Worm (Caenorhabditis elegans) whole organism, L3 larva: ENCODE results near the gene pqn-83.

ENCODE experiments used
- ZK546.5 ChIP-seq: sonication (generic microtip); optimal IDR thresholded peaks from 2 replicates; lab custom pipeline; 2017; ENCODE audit warnings: missing biosample characterization, missing genetic modification characterization
- ama-1 ChIP-seq: fragments of 150-350 bp; optimal IDR thresholded peaks from 2 replicates; lab custom pipeline; 2018
- ceh-16 ChIP-seq: sonication (generic microtip); optimal IDR thresholded peaks from 2 replicates; lab custom pipeline; 2017; ENCODE audit warnings: missing biosample characterization, missing genetic modification characterization
- ceh-28 ChIP-seq: fragments of 150-350 bp; optimal IDR thresholded peaks from 2 replicates; lab custom pipeline; 2014; ENCODE audit warnings: missing biosample characterization, missing genetic modification reagents, missing genetic modification characterization
- ceh-82 ChIP-seq: fragments of 150-350 bp; optimal IDR thresholded peaks from 2 replicates; lab custom pipeline; 2014; ENCODE audit warnings: missing biosample characterization, missing genetic modification characterization
- ceh-9 ChIP-seq: sonication (generic microtip); optimal IDR thresholded peaks from 2 replicates; lab custom pipeline; 2018; ENCODE audit warnings: missing biosample characterization, missing genetic modification characterization
- daf-12 ChIP-seq: fragments of 150-350 bp; optimal IDR thresholded peaks from 2 replicates; lab custom pipeline; 2014; ENCODE audit warnings: missing biosample characterization, missing genetic modification reagents, missing genetic modification characterization
- elt-1 ChIP-seq: fragments of 150-350 bp; optimal IDR thresholded peaks from 2 replicates; lab custom pipeline; 2014; ENCODE audit warnings: missing biosample characterization, missing genetic modification characterization
- elt-2 ChIP-seq: sonication (generic microtip); optimal IDR thresholded peaks from 2 replicates; lab custom pipeline; 2016; ENCODE audit warnings: missing genetic modification reagents, mild to moderate bottlenecking, missing genetic modification characterization, missing compliant biosample characterization
- elt-3 ChIP-seq, 3 experiments: fragments of 150-350 bp in 1 of 3; sonication (generic microtip) in 2 of 3; optimal IDR thresholded peaks; 2 replicates in 2 of 3; 4 replicates in 1 of 3; lab custom pipeline; 2014 to 2017; ENCODE audit warnings: missing biosample characterization in 3 of 3, missing genetic modification characterization in 3 of 3
- eor-1 ChIP-seq, 2 experiments: fragments of 150-350 bp; optimal IDR thresholded peaks; 2 replicates each; lab custom pipeline; 2014 to 2018; ENCODE audit warnings: missing biosample characterization in 2 of 2, missing genetic modification characterization in 2 of 2
- fkh-10 ChIP-seq: sonication (generic microtip); optimal IDR thresholded peaks from 2 replicates; lab custom pipeline; 2017; ENCODE audit warnings: missing biosample characterization, missing genetic modification reagents, missing genetic modification characterization
- fkh-2 ChIP-seq: fragments of 150-350 bp; optimal IDR thresholded peaks from 2 replicates; lab custom pipeline; 2014; ENCODE audit warnings: missing biosample characterization, missing genetic modification reagents, missing genetic modification characterization
- hmg-11 ChIP-seq: sonication (generic microtip); optimal IDR thresholded peaks from 2 replicates; lab custom pipeline; 2016; ENCODE audit warnings: missing genetic modification characterization, missing compliant biosample characterization
- jun-1 ChIP-seq: fragments of 150-350 bp; optimal IDR thresholded peaks from 2 replicates; lab custom pipeline; 2014; ENCODE audit warnings: missing biosample characterization, missing genetic modification reagents, missing genetic modification characterization
- lin-15B ChIP-seq: fragments of 150-350 bp; optimal IDR thresholded peaks from 2 replicates; lab custom pipeline; 2014; ENCODE audit warnings: missing biosample characterization, missing genetic modification characterization
- lin-39 ChIP-seq: fragments of 150-350 bp; optimal IDR thresholded peaks from 2 replicates; lab custom pipeline; 2018; ENCODE audit warnings: missing biosample characterization, missing genetic modification reagents, missing genetic modification characterization
- mdl-1 ChIP-seq: fragments of 150-350 bp; optimal IDR thresholded peaks from 2 replicates; lab custom pipeline; 2014; ENCODE audit warnings: missing biosample characterization, missing genetic modification characterization
- nfya-1 ChIP-seq: sonication (generic microtip); optimal IDR thresholded peaks from 2 replicates; lab custom pipeline; 2017; ENCODE audit warnings: missing genetic modification characterization, mild to moderate bottlenecking, missing compliant biosample characterization, antibody characterized with exemption, moderate library complexity; ENCODE audit not compliant: insufficient read depth
- nhr-11 ChIP-seq: fragments of 150-350 bp; optimal IDR thresholded peaks from 2 replicates; lab custom pipeline; 2014; ENCODE audit warnings: missing biosample characterization, missing genetic modification characterization
- nhr-23 ChIP-seq: fragments of 150-350 bp; optimal IDR thresholded peaks from 2 replicates; lab custom pipeline; 2014; ENCODE audit warnings: missing biosample characterization, missing genetic modification reagents, missing genetic modification characterization
- nhr-237 ChIP-seq: fragments of 150-350 bp; optimal IDR thresholded peaks from 2 replicates; lab custom pipeline; 2014; ENCODE audit warnings: missing biosample characterization, missing genetic modification characterization
- nhr-28 ChIP-seq: fragments of 150-350 bp; optimal IDR thresholded peaks from 2 replicates; lab custom pipeline; 2014; ENCODE audit warnings: missing biosample characterization, missing genetic modification characterization
- nhr-67 ChIP-seq: fragments of 150-350 bp; optimal IDR thresholded peaks from 2 replicates; lab custom pipeline; 2014; ENCODE audit warnings: missing biosample characterization, missing genetic modification characterization
- nhr-76 ChIP-seq: fragments of 150-350 bp; sonication (generic microtip); optimal IDR thresholded peaks from 5 replicates; lab custom pipeline; 2014; ENCODE audit warnings: missing biosample characterization, missing genetic modification characterization
- pha-4 ChIP-seq: fragments of 150-350 bp; optimal IDR thresholded peaks from 2 replicates; lab custom pipeline; 2014; ENCODE audit warnings: missing biosample characterization, missing genetic modification reagents, missing genetic modification characterization
- pqm-1 ChIP-seq: fragments of 150-350 bp; optimal IDR thresholded peaks from 2 replicates; lab custom pipeline; 2017; ENCODE audit warnings: missing biosample characterization, missing genetic modification characterization, inconsistent platforms
- tbx-2 ChIP-seq: sonication (generic microtip); optimal IDR thresholded peaks from 2 replicates; lab custom pipeline; 2016; ENCODE audit warnings: mild to moderate bottlenecking, missing genetic modification characterization, missing compliant biosample characterization
- unc-62 ChIP-seq: fragments of 150-350 bp; sonication (generic microtip); optimal IDR thresholded peaks from 4 replicates; lab custom pipeline; 2014; ENCODE audit warnings: missing biosample characterization, missing genetic modification reagents, missing genetic modification characterization
- ztf-11 ChIP-seq: fragments of 150-350 bp; optimal IDR thresholded peaks from 2 replicates; lab custom pipeline; 2014; ENCODE audit warnings: missing biosample characterization, missing genetic modification characterization
- ztf-4 ChIP-seq: fragments of 150-350 bp; optimal IDR thresholded peaks from 2 replicates; lab custom pipeline; 2014; ENCODE audit warnings: missing biosample characterization, missing genetic modification characterization

The pqn-83 gene

ce11 chrIII:13099190-13099875 is at the start of gene pqn-83:
pqn-83 (minus strand) TSS chrIII:13099461.
- TF ChIP-seq daf-12 (no peak), tbx-2 (tag; lab: Kevin White, UChicago) (no peak), nfya-1 (tag; lab: Kevin White, UChicago) (peak; percentile 78)

- peak; percentile 25 for TF ChIP-seq pha-4
- peak; percentile 58 for TF ChIP-seq elt-2 (tag; lab: Kevin White, UChicago)
- TF ChIP-seq nhr-28 (tag; lab: Kevin White, UChicago) = no peak
Observed at ce11 chrIII:13139301-13139700, 40.0 kb upstream of the pqn-83 start, which contains the start of gene bre-2. bre-2 (minus strand) TSS chrIII:13139626.

- TF ChIP-seq nfya-1 (tag; lab: Kevin White, UChicago) (peak; percentile 11), ceh-82 (tag; lab: Kevin White, UChicago) (no peak), nhr-67 (no peak)
Observed at ce11 chrIII:13131220-13131619, 32.0 kb upstream of the pqn-83 start.

- TF ChIP-seq ztf-11 (no peak), nfya-1 (tag; lab: Kevin White, UChicago) (peak; percentile 21), pqm-1 (tag; lab: Kevin White, UChicago) (no peak), hmg-11 (tag; lab: Kevin White, UChicago) (no peak), elt-1 (tag; lab: Kevin White, UChicago) (no peak)
Observed at ce11 chrIII:13127157-13127556, 27.9 kb upstream of the pqn-83 start.

ce11 chrIII:13123440-13123839 is 24.2 kb upstream of the pqn-83 start:
- TF ChIP-seq eor-1 (tag; optimal IDR thresholded peaks at IDR 0.05; lab: Kevin White, UChicago) (no peak), nfya-1 (tag; lab: Kevin White, UChicago) (peak; percentile 5), fkh-10 (GFP tag; lab: Kevin White, UChicago) (peak; percentile 69)

ce11 chrIII:13119520-13119919 is 20.3 kb upstream of the pqn-83 start, which contains the start of gene zig-8:
zig-8 (plus strand) TSS chrIII:13119820.
- peak; percentile 33 for TF ChIP-seq nfya-1 (tag; lab: Kevin White, UChicago)
- no peak for TF ChIP-seq nhr-237 (tag; lab: Kevin White, UChicago)

ce11 chrIII:13118460-13118859 is 19.2 kb upstream of the pqn-83 start:
- TF ChIP-seq ceh-16 (tag; lab: Kevin White, UChicago) (no peak), lin-15B (tag; lab: Kevin White, UChicago) (no peak), lin-39 (tag; lab: Kevin White, UChicago) (no peak), ZK546.5 (tag; lab: Kevin White, UChicago) (no peak), unc-62 (GFP tag; lab: Kevin White, UChicago) (no peak), elt-3 (tag; optimal IDR thresholded peaks at IDR 0.05; lab: Kevin White, UChicago) (no peak), nhr-237 (tag; lab: Kevin White, UChicago) (no peak), nhr-11 (tag; lab: Kevin White, UChicago) (no peak), fkh-2 (tag; lab: Kevin White, UChicago) (no peak), jun-1 (no peak), nhr-23 (tag; lab: Kevin White, UChicago) (no peak)
- TF ChIP-seq, all 47 proteins: peak for 0

- TF ChIP-seq mdl-1 (no peak), fkh-2 (tag; lab: Kevin White, UChicago) (no peak), ceh-16 (tag; lab: Kevin White, UChicago) (no peak), nhr-76 (tag; lab: Kevin White, UChicago) (no peak), ceh-9 (tag; lab: Kevin White, UChicago) (no peak), nfya-1 (tag; lab: Kevin White, UChicago) (no peak), pqm-1 (tag; lab: Kevin White, UChicago) (no peak), ztf-4 (tag; lab: Kevin White, UChicago) (no peak), ama-1 (lab: Kevin White, UChicago) (no peak), elt-1 (tag; lab: Kevin White, UChicago) (no peak), ceh-28 (tag; lab: Kevin White, UChicago) (no peak), ceh-82 (tag; lab: Kevin White, UChicago) (no peak)
Observed at ce11 chrIII:13107307-13107706, 8.0 kb upstream of the pqn-83 start, which contains the start of gene dhhc-8. dhhc-8 (plus strand) TSS chrIII:13107607.
